Fruit fly (Drosophila melanogaster): Measurements from ENCODE around the gene CG17776.

dm6 chrX:2193809-2194207, 9.3 kb downstream of the CG17776 start, which contains the start of gene CG14053:
- no peak for TF ChIP-seq EcR (GFP tag; optimal IDR thresholded peaks at IDR 0.05)
- TF ChIP-seq CG8478 (optimal IDR thresholded peaks at IDR 0.05), result no peak
- no peak for TF ChIP-seq psq (optimal IDR thresholded peaks at IDR 0.05)
- no peak for TF ChIP-seq usp (GFP tag; optimal IDR thresholded peaks at IDR 0.05)
